Fruit fly (Drosophila melanogaster) whole organism, embryonic: ENCODE data around the gene Taf2.
A peak's percentile ranks its signal among the peaks of the same experiment; 100 is the strongest.

Experiments
- Atf-2 ChIP-seq: fragments of 200-800 bp; sonication (Bioruptor generic); optimal IDR thresholded peaks from 2 replicates; lab custom pipeline; 2016; ENCODE audit warnings: missing biosample characterization, missing genetic modification characterization
- Atf6 ChIP-seq: fragments of 200-800 bp; sonication (Bioruptor generic); IDR thresholded peaks from 2 replicates; pipeline ENCODE4 v1.3.6; 2022; ENCODE audit warnings: missing biosample characterization, missing genetic modification characterization
- Awh ChIP-seq: fragments of 200-800 bp; sonication (Bioruptor generic); IDR thresholded peaks from 2 replicates; pipeline ENCODE4, ENCODE4 v1.3.6; 2022; ENCODE audit warnings: missing biosample characterization, missing genetic modification characterization
- C15 ChIP-seq: fragments of 200-800 bp; sonication (Bioruptor generic); IDR thresholded peaks from 3 replicates; pipeline ENCODE4 v1.3.6; 2022; ENCODE audit warnings: missing biosample characterization, missing genetic modification characterization
- CG10147 ChIP-seq: fragments of 200-800 bp; sonication (Bioruptor generic); optimal IDR thresholded peaks from 2 replicates; lab custom pipeline; 2019; ENCODE audit warnings: missing biosample characterization, mild to moderate bottlenecking, missing genetic modification characterization, moderate library complexity
- CG10462 ChIP-seq: fragments of 200-800 bp; sonication (Bioruptor generic); optimal IDR thresholded peaks from 2 replicates; lab custom pipeline; 2016; ENCODE audit warnings: missing biosample characterization, missing genetic modification characterization
- CG13123 ChIP-seq: fragments of 200-800 bp; sonication (Bioruptor generic); optimal IDR thresholded peaks from 2 replicates; lab custom pipeline; 2016; ENCODE audit warnings: missing biosample characterization, missing genetic modification characterization
- CG14965 ChIP-seq: fragments of 200-800 bp; sonication (Bioruptor generic); optimal IDR thresholded peaks from 2 replicates; lab custom pipeline; 2016; ENCODE audit warnings: missing biosample characterization, missing genetic modification characterization, borderline replicate concordance
- CG15601 ChIP-seq: fragments of 200-800 bp; sonication (Bioruptor generic); optimal IDR thresholded peaks from 3 replicates; lab custom pipeline; 2019; ENCODE audit warnings: missing biosample characterization, mild to moderate bottlenecking, missing genetic modification characterization, moderate library complexity
- CG16863 ChIP-seq: fragments of 200-800 bp; sonication (Bioruptor generic); optimal IDR thresholded peaks from 3 replicates; lab custom pipeline; 2016; ENCODE audit warnings: missing biosample characterization, missing genetic modification characterization
- CG17359 ChIP-seq: fragments of 200-800 bp; sonication (Bioruptor generic); optimal IDR thresholded peaks from 3 replicates; lab custom pipeline; 2018; ENCODE audit warnings: missing biosample characterization, mild to moderate bottlenecking, missing genetic modification characterization, moderate library complexity
- CG17802 ChIP-seq: fragments of 200-800 bp; sonication (Bioruptor generic); optimal IDR thresholded peaks from 2 replicates; lab custom pipeline; 2018; ENCODE audit warnings: missing biosample characterization, mild to moderate bottlenecking, missing genetic modification characterization, moderate library complexity
- CG2199 ChIP-seq: fragments of 200-800 bp; sonication (Bioruptor generic); IDR thresholded peaks from 3 replicates; pipeline ENCODE4 v1.3.6; 2022; ENCODE audit warnings: missing biosample characterization, missing genetic modification characterization
- CG31365 ChIP-seq: fragments of 200-800 bp; sonication (Bioruptor generic); optimal IDR thresholded peaks from 2 replicates; lab custom pipeline; 2018; ENCODE audit warnings: missing biosample characterization, mild to moderate bottlenecking, missing genetic modification characterization
- CG31441 ChIP-seq: fragments of 200-800 bp; sonication (Bioruptor generic); IDR thresholded peaks from 2 replicates; pipeline ENCODE4 v1.3.6; 2022; ENCODE audit warnings: missing biosample characterization, missing genetic modification characterization
- CG3281 ChIP-seq: fragments of 200-800 bp; sonication (Bioruptor generic); optimal IDR thresholded peaks from 3 replicates; lab custom pipeline; 2017; ENCODE audit warnings: missing biosample characterization, mild to moderate bottlenecking, missing genetic modification characterization
- CG4404 ChIP-seq: fragments of 200-800 bp; sonication (Bioruptor generic); IDR thresholded peaks from 2 replicates; pipeline ENCODE4 v1.3.6; 2022; ENCODE audit warnings: missing biosample characterization, missing genetic modification characterization
- CG6765 ChIP-seq: fragments of 200-800 bp; sonication (Bioruptor generic); optimal IDR thresholded peaks from 3 replicates; lab custom pipeline; 2017; ENCODE audit warnings: missing biosample characterization, mild to moderate bottlenecking, missing genetic modification characterization
- CG7271 ChIP-seq: fragments of 200-800 bp; sonication (Bioruptor generic); optimal IDR thresholded peaks from 2 replicates; lab custom pipeline; 2018; ENCODE audit warnings: missing biosample characterization, mild to moderate bottlenecking, missing genetic modification characterization, moderate library complexity
- CG7928 ChIP-seq: fragments of 200-800 bp; sonication (Bioruptor generic); optimal IDR thresholded peaks from 2 replicates; lab custom pipeline; 2017; ENCODE audit warnings: missing biosample characterization, mild to moderate bottlenecking, missing genetic modification characterization
- CG7987 ChIP-seq: fragments of 200-800 bp; sonication (Bioruptor generic); optimal IDR thresholded peaks from 2 replicates; lab custom pipeline; 2018; ENCODE audit warnings: missing biosample characterization, mild to moderate bottlenecking, missing genetic modification characterization, moderate library complexity
- CG9727 ChIP-seq: fragments of 200-800 bp; sonication (Bioruptor generic); optimal IDR thresholded peaks from 3 replicates; lab custom pipeline; 2017; ENCODE audit warnings: missing biosample characterization, mild to moderate bottlenecking, missing genetic modification characterization
- GATAe ChIP-seq: fragments of 200-800 bp; sonication (Bioruptor generic); conservative IDR thresholded peaks from 2 replicates; pipeline ENCODE4 v1.3.6; 2022; ENCODE audit warnings: missing biosample characterization, missing genetic modification characterization
- Gsc ChIP-seq: fragments of 200-800 bp; sonication (Bioruptor generic); IDR thresholded peaks from 2 replicates; pipeline ENCODE4 v1.3.6; 2022; ENCODE audit warnings: missing biosample characterization, missing genetic modification characterization
- Gug ChIP-seq: fragments of 200-800 bp; sonication (Bioruptor generic); IDR thresholded peaks from 4 replicates; pipeline ENCODE4 v1.3.6; 2022; ENCODE audit warnings: missing biosample characterization, missing genetic modification characterization
- Hr51 ChIP-seq, 2 experiments: fragments of 200-800 bp; sonication (Bioruptor generic); optimal IDR thresholded peaks; 2 replicates in 1 of 2; 3 replicates in 1 of 2; lab custom pipeline; 2016 to 2018; ENCODE audit warnings: missing biosample characterization in 2 of 2, missing genetic modification characterization in 2 of 2, mild to moderate bottlenecking in 1 of 2, moderate library complexity in 1 of 2
- MESR4 ChIP-seq: fragments of 200-800 bp; sonication (Bioruptor generic); optimal IDR thresholded peaks from 2 replicates; lab custom pipeline; 2018; ENCODE audit warnings: missing biosample characterization, mild to moderate bottlenecking, missing genetic modification characterization, moderate library complexity
- Myb ChIP-seq: fragments of 200-800 bp; sonication (Bioruptor generic); optimal IDR thresholded peaks from 2 replicates; lab custom pipeline; 2016; ENCODE audit warnings: missing biosample characterization, missing genetic modification characterization
- Oaz ChIP-seq: fragments of 200-800 bp; sonication (Bioruptor generic); IDR thresholded peaks from 2 replicates; pipeline ENCODE4 v1.3.6; 2022; ENCODE audit warnings: missing biosample characterization, missing genetic modification characterization
- Side ChIP-seq: fragments of 200-800 bp; sonication (Bioruptor generic); optimal IDR thresholded peaks from 2 replicates; lab custom pipeline; 2016; ENCODE audit warnings: missing biosample characterization, missing genetic modification characterization
- Trl ChIP-seq, 3 experiments: fragments of >200 bp in 2 of 3; fragments of 200-800 bp in 1 of 3; sonication (Bioruptor generic) in 1 of 3; optimal IDR thresholded peaks; 2 replicates in 1 of 3; 3 replicates in 2 of 3; lab custom pipeline; 2016 to 2017; ENCODE audit warnings: missing biosample characterization in 1 of 3, missing genetic modification characterization in 1 of 3
- Vsx1 ChIP-seq: fragments of 200-800 bp; sonication (Bioruptor generic); optimal IDR thresholded peaks from 2 replicates; lab custom pipeline; 2017; ENCODE audit warnings: missing biosample characterization, mild to moderate bottlenecking, missing genetic modification characterization, missing genetic modification reagents
- al ChIP-seq: fragments of 200-800 bp; sonication (Bioruptor generic); IDR thresholded peaks from 2 replicates; pipeline ENCODE4 v1.3.6; 2022; ENCODE audit warnings: missing biosample characterization, missing genetic modification characterization
- bcd ChIP-seq: fragments of 200-800 bp; sonication (Bioruptor generic); optimal IDR thresholded peaks from 2 replicates; lab custom pipeline; 2017; ENCODE audit warnings: missing biosample characterization, mild to moderate bottlenecking, missing genetic modification characterization
- bigmax ChIP-seq: fragments of 200-800 bp; sonication (Bioruptor generic); optimal IDR thresholded peaks from 2 replicates; lab custom pipeline; 2018; ENCODE audit warnings: missing biosample characterization, mild to moderate bottlenecking, missing genetic modification characterization
- bowl ChIP-seq: fragments of 200-800 bp; sonication (Bioruptor generic); IDR thresholded peaks from 2 replicates; pipeline ENCODE4 v1.3.6; 2022; ENCODE audit warnings: missing biosample characterization, missing genetic modification characterization
- dati ChIP-seq: fragments of 200-800 bp; sonication (Bioruptor generic); IDR thresholded peaks from 2 replicates; pipeline ENCODE4 v1.3.6; 2022; ENCODE audit warnings: missing biosample characterization, missing genetic modification characterization
- dysf ChIP-seq: fragments of 200-800 bp; sonication (Bioruptor generic); IDR thresholded peaks from 3 replicates; pipeline ENCODE4 v1.3.6; 2022; ENCODE audit warnings: missing biosample characterization, missing genetic modification characterization
- eyg ChIP-seq: fragments of 200-800 bp; sonication (Bioruptor generic); optimal IDR thresholded peaks from 3 replicates; lab custom pipeline; 2016; ENCODE audit warnings: missing biosample characterization, missing genetic modification characterization
- fd102C ChIP-seq: fragments of 200-800 bp; sonication (Bioruptor generic); optimal IDR thresholded peaks from 2 replicates; lab custom pipeline; 2018; ENCODE audit warnings: missing biosample characterization, mild to moderate bottlenecking, missing genetic modification characterization, moderate library complexity
- gfzf ChIP-seq: fragments of 200-800 bp; sonication (Bioruptor generic); optimal IDR thresholded peaks from 2 replicates; lab custom pipeline; 2016; ENCODE audit warnings: missing biosample characterization, mild to moderate bottlenecking, missing genetic modification characterization, moderate library complexity
- lbe ChIP-seq: fragments of 200-800 bp; sonication (Bioruptor generic); optimal IDR thresholded peaks from 2 replicates; lab custom pipeline; 2016; ENCODE audit warnings: missing biosample characterization, mild to moderate bottlenecking, missing genetic modification characterization
- nerfin-1 ChIP-seq: fragments of 200-800 bp; sonication (Bioruptor generic); optimal IDR thresholded peaks from 3 replicates; lab custom pipeline; 2019; ENCODE audit warnings: missing biosample characterization, mild to moderate bottlenecking, missing genetic modification characterization, moderate library complexity
- org-1 ChIP-seq: fragments of 200-800 bp; sonication (Bioruptor generic); optimal IDR thresholded peaks from 2 replicates; lab custom pipeline; 2017; ENCODE audit warnings: missing biosample characterization, missing genetic modification characterization
- rib ChIP-seq: fragments of 200-800 bp; sonication (Bioruptor generic); IDR thresholded peaks from 2 replicates; pipeline ENCODE4 v1.3.6; 2022; ENCODE audit warnings: missing biosample characterization, missing genetic modification characterization
- sd ChIP-seq: fragments of 200-800 bp; sonication (Bioruptor generic); optimal IDR thresholded peaks from 3 replicates; lab custom pipeline; 2018; ENCODE audit warnings: missing biosample characterization, mild to moderate bottlenecking, missing genetic modification characterization, moderate library complexity
- tna ChIP-seq: fragments of 200-800 bp; sonication (Bioruptor generic); IDR thresholded peaks from 2 replicates; pipeline ENCODE4 v1.3.6; 2022; ENCODE audit warnings: missing biosample characterization, missing genetic modification characterization; ENCODE audit not compliant: partially characterized antibody
- toy ChIP-seq: fragments of 200-800 bp; sonication (Bioruptor generic); IDR thresholded peaks from 2 replicates; pipeline ENCODE4 v1.3.6; 2022; ENCODE audit warnings: missing biosample characterization, missing genetic modification characterization
- trh ChIP-seq: fragments of 200-800 bp; sonication (Bioruptor generic); optimal IDR thresholded peaks from 2 replicates; lab custom pipeline; 2016; ENCODE audit warnings: missing biosample characterization, missing genetic modification characterization
- twi ChIP-seq: fragments of 200-800 bp; optimal IDR thresholded peaks from 2 replicates; lab custom pipeline; 2019; ENCODE audit warnings: missing biosample characterization, mild to moderate bottlenecking, missing genetic modification characterization, moderate library complexity
- zfh1 ChIP-seq: fragments of 200-800 bp; sonication (Bioruptor generic); IDR thresholded peaks from 3 replicates; pipeline ENCODE4 v1.3.6; 2022; ENCODE audit warnings: missing biosample characterization, missing genetic modification characterization

Gene Taf2

dm6 chr3L:9859624-9860023 lies 28.9 kb downstream of the Taf2 start, which contains the start of gene CG10809 (continued):
- TF ChIP-seq CG10462 (GFP tag; lab: Kevin White, UChicago) (no peak), GATAe (GFP tag; lab: Robert Waterston, UW) (no peak), al (GFP tag; lab: Robert Waterston, UW) (peak; percentile 49), CG10147 (GFP tag; lab: Kevin White, UChicago) (peak; percentile 4), CG17802 (tag; lab: Kevin White, UChicago) (no peak), trh (GFP tag; lab: Kevin White, UChicago) (peak; percentile 38), CG17359 (tag; lab: Kevin White, UChicago) (peak; percentile 6), CG15601 (tag; lab: Kevin White, UChicago) (peak; percentile 42), Myb (GFP tag; lab: Kevin White, UChicago) (peak; percentile 49), CG7271 (tag; lab: Kevin White, UChicago) (peak; percentile 10), bigmax (GFP tag; lab: Kevin White, UChicago) (no peak), Gsc (GFP tag; lab: Robert Waterston, UW) (no peak), eyg (GFP tag; lab: Kevin White, UChicago) (no peak), gfzf (GFP tag; lab: Kevin White, UChicago) (peak; percentile 72), twi (tag; lab: Kevin White, UChicago) (peak; percentile 36), bowl (no peak), zfh1 (GFP tag; lab: Robert Waterston, UW) (no peak; the same call in 2 of the 3 replicates), Trl (optimal IDR thresholded peaks at IDR 0.05; lab: Kevin White, UChicago) (no peak), Trl (GFP tag; optimal IDR thresholded peaks at IDR 0.05; lab: Kevin White, UChicago) (peak; percentile 22), C15 (no peak), CG6765 (no peak), bcd (GFP tag; lab: Kevin White, UChicago) (peak; percentile 34), CG9727 (GFP tag; lab: Kevin White, UChicago) (peak; percentile 48), Side (GFP tag; lab: Kevin White, UChicago) (no peak), nerfin-1 (tag; lab: Kevin White, UChicago) (peak; percentile 63), dysf (no peak), CG2199 (0 out of 3 replicates have a peak, but pooled peaks have one; percentile 33), Atf6 (GFP tag; lab: Robert Waterston, UW) (no peak), CG31441 (GFP tag; lab: Robert Waterston, UW) (0 out of 2 replicates have a peak, but pooled peaks have one; percentile 13), CG16863 (GFP tag; lab: Kevin White, UChicago) (no peak), MESR4 (GFP tag; lab: Kevin White, UChicago) (peak; percentile 81), Gug (GFP tag; lab: Robert Waterston, UW) (peak; percentile 18; the same call in 1 of the 4 replicates), org-1 (GFP tag; lab: Kevin White, UChicago) (no peak), lbe (peak; percentile 45), rib (GFP tag; lab: Robert Waterston, UW) (no peak), Vsx1 (no peak), CG7987 (GFP tag; lab: Kevin White, UChicago) (peak; percentile 48), CG7928 (GFP tag; lab: Kevin White, UChicago) (peak; percentile 93), fd102C (GFP tag; lab: Kevin White, UChicago) (peak; percentile 5), Atf-2 (GFP tag; lab: Kevin White, UChicago) (no peak), tna (peak; percentile 89), CG31365 (tag; lab: Kevin White, UChicago) (no peak), Hr51 (GFP tag; optimal IDR thresholded peaks at IDR 0.05; lab: Kevin White, UChicago) (peak in 1 of 2 experiments; percentile 0), CG14965 (GFP tag; lab: Kevin White, UChicago) (no peak), sd (tag; lab: Kevin White, UChicago) (peak; percentile 61), CG4404 (GFP tag; lab: Robert Waterston, UW) (no peak), CG13123 (peak; percentile 25), Oaz (GFP tag; lab: Robert Waterston, UW) (no peak), CG3281 (GFP tag; lab: Kevin White, UChicago) (peak; percentile 24), dati (GFP tag; lab: Robert Waterston, UW) (no peak), toy (GFP tag; lab: Robert Waterston, UW) (no peak), Awh (GFP tag; lab: Robert Waterston, UW) (no peak)
